In genomic region chr2L:5906893-5907850, dm6 we compare ENCODE assay signal across 1 fruit fly cellular context.
TF ChIP-seq lines count a peak whose summit lies in the region.

TSS of gene bchs (plus strand) at chr2L:5907169.

TF ChIP-seq in whole organism, embryonic, 481 proteins besides CTCF, POLR2A, EP300 and RAD21 (continued from another document and continues in another):
- TF ChIP-seq CG4854 (GFP tag; optimal IDR thresholded peaks at IDR 0.05; lab: Kevin White, UChicago) = no peak
- peak; percentile 66 for TF ChIP-seq CG4730 (GFP tag; IDR thresholded peaks at IDR 0.05; lab: Robert Waterston, UW)
- TF ChIP-seq tup (GFP tag; optimal IDR thresholded peaks at IDR 0.05; lab: Kevin White, UChicago) = peak; percentile 73
- no peak; the same call in 2 of the 3 replicates for TF ChIP-seq Optix (GFP tag; IDR thresholded peaks at IDR 0.05; lab: Robert Waterston, UW)
- TF ChIP-seq CG18619 (GFP tag; optimal IDR thresholded peaks at IDR 0.05; lab: Kevin White, UChicago) = peak; percentile 93
- TF ChIP-seq CG10543 (GFP tag; optimal IDR thresholded peaks at IDR 0.05; lab: Kevin White, UChicago) = peak; percentile 96
- TF ChIP-seq pfk (GFP tag; optimal IDR thresholded peaks at IDR 0.05; lab: Kevin White, UChicago) = peak; percentile 78
- no peak for TF ChIP-seq sc (optimal IDR thresholded peaks at IDR 0.05; lab: Kevin White, UChicago)
- peak; percentile 88 for TF ChIP-seq sc (GFP tag; optimal IDR thresholded peaks at IDR 0.05; lab: Kevin White, UChicago)
- TF ChIP-seq CG8388 (GFP tag; optimal IDR thresholded peaks at IDR 0.05; lab: Kevin White, UChicago) = peak; percentile 65
- peak; percentile 83 for TF ChIP-seq NC2β (GFP tag; optimal IDR thresholded peaks at IDR 0.05; lab: Kevin White, UChicago)
- TF ChIP-seq exex (tag; optimal IDR thresholded peaks at IDR 0.05; lab: Kevin White, UChicago) = peak; percentile 79
- peak; percentile 88 for TF ChIP-seq CG12219 (GFP tag; optimal IDR thresholded peaks at IDR 0.05; lab: Kevin White, UChicago)
- no peak for TF ChIP-seq gfzf (GFP tag; optimal IDR thresholded peaks at IDR 0.05; lab: Kevin White, UChicago)
- no peak for TF ChIP-seq fd3F (GFP tag; optimal IDR thresholded peaks at IDR 0.05; lab: Kevin White, UChicago)
- peak; percentile 97 for TF ChIP-seq CG10267 (tag; optimal IDR thresholded peaks at IDR 0.05; lab: Kevin White, UChicago)
- TF ChIP-seq CG2120 (GFP tag; optimal IDR thresholded peaks at IDR 0.05; lab: Kevin White, UChicago) = peak; percentile 67
- peak; percentile 95 for TF ChIP-seq YL-1 (GFP tag; optimal IDR thresholded peaks at IDR 0.05; lab: Kevin White, UChicago)
- TF ChIP-seq Drgx (GFP tag; IDR thresholded peaks at IDR 0.05; lab: Robert Waterston, UW) = no peak
- TF ChIP-seq zen2 (GFP tag; IDR thresholded peaks at IDR 0.05; lab: Robert Waterston, UW; ENCODE audit: partially characterized antibody) = no peak; the same call in 2 of the 3 replicates
- TF ChIP-seq slp2 (GFP tag; optimal IDR thresholded peaks at IDR 0.05; lab: Kevin White, UChicago) = peak; percentile 64
- no peak for TF ChIP-seq hth (optimal IDR thresholded peaks at IDR 0.05; lab: Kevin White, UChicago)
- peak; percentile 44 for TF ChIP-seq CG10959 (GFP tag; IDR thresholded peaks at IDR 0.05; lab: Robert Waterston, UW)
- TF ChIP-seq cato (GFP tag; optimal IDR thresholded peaks at IDR 0.05; lab: Kevin White, UChicago; ENCODE audit: borderline replicate concordance) = peak; percentile 74
- peak; percentile 87 for TF ChIP-seq CG5180 (GFP tag; optimal IDR thresholded peaks at IDR 0.05; lab: Kevin White, UChicago)
- peak; percentile 75; the same call in 2 of the 3 replicates for TF ChIP-seq ken (GFP tag; IDR thresholded peaks at IDR 0.05; lab: Robert Waterston, UW)
- no peak for TF ChIP-seq jigr1 (GFP tag; IDR thresholded peaks at IDR 0.05; lab: Robert Waterston, UW)
- TF ChIP-seq ftz-f1 (GFP tag; optimal IDR thresholded peaks at IDR 0.05; lab: Kevin White, UChicago) = no peak
- peak; percentile 90 for TF ChIP-seq disco-r (GFP tag; optimal IDR thresholded peaks at IDR 0.05; lab: Kevin White, UChicago)
- peak; percentile 92 for TF ChIP-seq CG11723 (GFP tag; optimal IDR thresholded peaks at IDR 0.05; lab: Kevin White, UChicago)
- TF ChIP-seq Deaf1 (tag; optimal IDR thresholded peaks at IDR 0.05; lab: Kevin White, UChicago) = peak; percentile 65
- peak; percentile 96 for TF ChIP-seq wek (GFP tag; optimal IDR thresholded peaks at IDR 0.05; lab: Kevin White, UChicago)
- TF ChIP-seq toy (GFP tag; IDR thresholded peaks at IDR 0.05; lab: Robert Waterston, UW) = peak; percentile 38; the same call in 1 of the 2 replicates
- TF ChIP-seq tna (GFP tag; IDR thresholded peaks at IDR 0.05; lab: Robert Waterston, UW; ENCODE audit: partially characterized antibody) = no peak
- TF ChIP-seq CG2875 (GFP tag; optimal IDR thresholded peaks at IDR 0.05; lab: Kevin White, UChicago) = peak; percentile 99
- peak; percentile 33; the same call in 1 of the 2 replicates for TF ChIP-seq dimm (GFP tag; IDR thresholded peaks at IDR 0.05; lab: Robert Waterston, UW)
- TF ChIP-seq pan (optimal IDR thresholded peaks at IDR 0.05; lab: Kevin White, UChicago) = peak in 1 of 2 experiments; percentile 2
- peak in 1 of 2 experiments; percentile 94 for TF ChIP-seq pan (GFP tag; optimal IDR thresholded peaks at IDR 0.05 in 1 of 2, IDR thresholded peaks at IDR 0.05 in 1 of 2)
- peak; percentile 12 for TF ChIP-seq Hr3 (GFP tag; optimal IDR thresholded peaks at IDR 0.05; lab: Kevin White, UChicago)
- peak; percentile 60 for TF ChIP-seq CG9817 (tag; optimal IDR thresholded peaks at IDR 0.05; lab: Kevin White, UChicago)
- peak; percentile 85 for TF ChIP-seq CG15696 (tag; optimal IDR thresholded peaks at IDR 0.05; lab: Kevin White, UChicago)
- TF ChIP-seq CG9609 (GFP tag; optimal IDR thresholded peaks at IDR 0.05; lab: Kevin White, UChicago) = peak; percentile 33
- peak; percentile 90 for TF ChIP-seq CHES-1-like (GFP tag; optimal IDR thresholded peaks at IDR 0.05; lab: Kevin White, UChicago)
- TF ChIP-seq Sox100B (GFP tag; optimal IDR thresholded peaks at IDR 0.05; lab: Kevin White, UChicago) = no peak
- peak; percentile 90 for TF ChIP-seq Ets65A (GFP tag; lab: Kevin White, UChicago)
- TF ChIP-seq CG9876 (GFP tag; optimal IDR thresholded peaks at IDR 0.05; lab: Kevin White, UChicago) = peak; percentile 65
- peak; percentile 87 for TF ChIP-seq en (GFP tag; optimal IDR thresholded peaks at IDR 0.05; lab: Kevin White, UChicago)
- TF ChIP-seq ssp (GFP tag; IDR thresholded peaks at IDR 0.05; lab: Robert Waterston, UW) = no peak
- peak; percentile 84; the same call in 1 of the 2 replicates for TF ChIP-seq ranshi (GFP tag; IDR thresholded peaks at IDR 0.05; lab: Robert Waterston, UW)
- peak; percentile 91 for TF ChIP-seq CG6254 (GFP tag; optimal IDR thresholded peaks at IDR 0.05; lab: Kevin White, UChicago)
- TF ChIP-seq GATAe (GFP tag; conservative IDR thresholded peaks at IDR 0.05; lab: Robert Waterston, UW) = no peak
- no peak for TF ChIP-seq gem (tag; optimal IDR thresholded peaks at IDR 0.05; lab: Kevin White, UChicago)
- peak; percentile 24 for TF ChIP-seq CG7271 (tag; optimal IDR thresholded peaks at IDR 0.05; lab: Kevin White, UChicago)
- TF ChIP-seq CG10462 (GFP tag; optimal IDR thresholded peaks at IDR 0.05; lab: Kevin White, UChicago) = no peak
- TF ChIP-seq CG7556 (GFP tag; optimal IDR thresholded peaks at IDR 0.05; lab: Kevin White, UChicago) = peak; percentile 90
- TF ChIP-seq grn (GFP tag; optimal IDR thresholded peaks at IDR 0.05; lab: Kevin White, UChicago) = peak; percentile 96
- TF ChIP-seq sim (GFP tag; IDR thresholded peaks at IDR 0.05; lab: Robert Waterston, UW) = peak; percentile 92
- TF ChIP-seq TFAM (GFP tag; optimal IDR thresholded peaks at IDR 0.05; lab: Kevin White, UChicago) = peak; percentile 66
- TF ChIP-seq Aef1 (GFP tag; IDR thresholded peaks at IDR 0.05; lab: Robert Waterston, UW) = peak; percentile 34; the same call in 1 of the 3 replicates
- peak; percentile 74 to 83 for TF ChIP-seq dpn (GFP tag; optimal IDR thresholded peaks at IDR 0.05; lab: Kevin White, UChicago)
- peak; percentile 84 for TF ChIP-seq pzg (GFP tag; optimal IDR thresholded peaks at IDR 0.05; lab: Kevin White, UChicago)
- no peak for TF ChIP-seq hbn (GFP tag; IDR thresholded peaks at IDR 0.05; lab: Robert Waterston, UW; ENCODE audit: partially characterized antibody)
- peak; percentile 71 for TF ChIP-seq Nf-YB (GFP tag; optimal IDR thresholded peaks at IDR 0.05; lab: Kevin White, UChicago)
- peak; percentile 93 for TF ChIP-seq gce (GFP tag; IDR thresholded peaks at IDR 0.05; lab: Robert Waterston, UW)
- TF ChIP-seq Blimp-1 (GFP tag; optimal IDR thresholded peaks at IDR 0.05; lab: Kevin White, UChicago) = peak; percentile 84
- peak; percentile 79; the same call in 1 of the 2 replicates for TF ChIP-seq ara (GFP tag; IDR thresholded peaks at IDR 0.05; lab: Robert Waterston, UW)
- TF ChIP-seq cad (GFP tag; optimal IDR thresholded peaks at IDR 0.05; lab: Kevin White, UChicago) = no peak
- peak; percentile 76 for TF ChIP-seq Spps (tag; optimal IDR thresholded peaks at IDR 0.05; lab: Kevin White, UChicago)
- peak; percentile 91 for TF ChIP-seq CG13123 (GFP tag; optimal IDR thresholded peaks at IDR 0.05; lab: Kevin White, UChicago)
- TF ChIP-seq CG34376 (GFP tag; optimal IDR thresholded peaks at IDR 0.05; lab: Kevin White, UChicago) = peak; percentile 93
- peak; percentile 13 for TF ChIP-seq phol (tag; optimal IDR thresholded peaks at IDR 0.05; lab: Kevin White, UChicago)
- TF ChIP-seq CG9215 (GFP tag; IDR thresholded peaks at IDR 0.05; lab: Robert Waterston, UW) = no peak
- peak; percentile 70 for TF ChIP-seq CG3163 (GFP tag; optimal IDR thresholded peaks at IDR 0.05; lab: Kevin White, UChicago)
- TF ChIP-seq CG11504 (tag; optimal IDR thresholded peaks at IDR 0.05; lab: Kevin White, UChicago) = no peak
- TF ChIP-seq CG10209 (GFP tag; optimal IDR thresholded peaks at IDR 0.05; lab: Kevin White, UChicago) = peak; percentile 95
- TF ChIP-seq CG14710 (tag; optimal IDR thresholded peaks at IDR 0.05; lab: Kevin White, UChicago) = peak; percentile 76
- peak; percentile 42 for TF ChIP-seq CG30431 (GFP tag; optimal IDR thresholded peaks at IDR 0.05; lab: Kevin White, UChicago)
- peak; percentile 92 for TF ChIP-seq Elba2 (GFP tag; optimal IDR thresholded peaks at IDR 0.05; lab: Kevin White, UChicago)
- TF ChIP-seq her (GFP tag; optimal IDR thresholded peaks at IDR 0.05; lab: Kevin White, UChicago) = peak; percentile 90
- TF ChIP-seq zf30C (GFP tag; optimal IDR thresholded peaks at IDR 0.05; lab: Kevin White, UChicago) = peak; percentile 41
- TF ChIP-seq rib (GFP tag; IDR thresholded peaks at IDR 0.05; lab: Robert Waterston, UW) = peak; percentile 91
- TF ChIP-seq CG11560 (tag; IDR thresholded peaks at IDR 0.05; lab: Robert Waterston, UW) = no peak
- peak; percentile 92 for TF ChIP-seq CG7987 (GFP tag; optimal IDR thresholded peaks at IDR 0.05; lab: Kevin White, UChicago)
- TF ChIP-seq CoRest (tag; optimal IDR thresholded peaks at IDR 0.05; lab: Kevin White, UChicago) = peak; percentile 65
- TF ChIP-seq Doc3 (GFP tag; IDR thresholded peaks at IDR 0.05; lab: Robert Waterston, UW; ENCODE audit: partially characterized antibody) = peak; percentile 49
- TF ChIP-seq CG10321 (GFP tag; IDR thresholded peaks at IDR 0.05; lab: Robert Waterston, UW) = peak; percentile 66
- TF ChIP-seq CG5245 (GFP tag; optimal IDR thresholded peaks at IDR 0.05; lab: Kevin White, UChicago) = peak; percentile 75
- TF ChIP-seq crc (GFP tag; optimal IDR thresholded peaks at IDR 0.05; lab: Kevin White, UChicago) = peak; percentile 67
- peak; percentile 99 for TF ChIP-seq kni (GFP tag; optimal IDR thresholded peaks at IDR 0.05; lab: Kevin White, UChicago)
- TF ChIP-seq CG15601 (tag; optimal IDR thresholded peaks at IDR 0.05; lab: Kevin White, UChicago) = peak; percentile 97
- peak; percentile 35 for TF ChIP-seq nmo (GFP tag; optimal IDR thresholded peaks at IDR 0.05; lab: Kevin White, UChicago)
- TF ChIP-seq esg (GFP tag; conservative IDR thresholded peaks at IDR 0.05; lab: Robert Waterston, UW) = no peak
- TF ChIP-seq jing (GFP tag; optimal IDR thresholded peaks at IDR 0.05; lab: Kevin White, UChicago) = peak; percentile 40
- TF ChIP-seq aop (GFP tag; IDR thresholded peaks at IDR 0.05; lab: Robert Waterston, UW) = no peak
- TF ChIP-seq chn (GFP tag; optimal IDR thresholded peaks at IDR 0.05; lab: Kevin White, UChicago) = peak; percentile 51
- TF ChIP-seq gt (GFP tag; IDR thresholded peaks at IDR 0.05; lab: Robert Waterston, UW) = no peak
- TF ChIP-seq CG2116 (GFP tag; optimal IDR thresholded peaks at IDR 0.05; lab: Kevin White, UChicago) = peak; percentile 100
- no peak for TF ChIP-seq hb (GFP tag; IDR thresholded peaks at IDR 0.05; lab: Robert Waterston, UW; ENCODE audit: partially characterized antibody)
- TF ChIP-seq CG13624 (GFP tag; optimal IDR thresholded peaks at IDR 0.05; lab: Kevin White, UChicago) = peak; percentile 92
- TF ChIP-seq stwl (tag; optimal IDR thresholded peaks at IDR 0.05; lab: Kevin White, UChicago) = peak; percentile 63
- TF ChIP-seq Rx (GFP tag; IDR thresholded peaks at IDR 0.05; lab: Robert Waterston, UW) = peak; percentile 58
- TF ChIP-seq cas (GFP tag; IDR thresholded peaks at IDR 0.05; lab: Robert Waterston, UW) = no peak; the same call in 1 of the 2 replicates
- peak; percentile 71 for TF ChIP-seq repo (GFP tag; optimal IDR thresholded peaks at IDR 0.05; lab: Kevin White, UChicago)
- peak; percentile 50 for TF ChIP-seq Dip3 (GFP tag; optimal IDR thresholded peaks at IDR 0.05; lab: Kevin White, UChicago)
- peak; percentile 89 for TF ChIP-seq CG15514 (GFP tag; optimal IDR thresholded peaks at IDR 0.05; lab: Kevin White, UChicago)
- no peak for TF ChIP-seq CG2129 (GFP tag; IDR thresholded peaks at IDR 0.05; lab: Robert Waterston, UW; ENCODE audit: partially characterized antibody)
- TF ChIP-seq Sry-δ (GFP tag; optimal IDR thresholded peaks at IDR 0.05; lab: Kevin White, UChicago) = peak; percentile 42
- TF ChIP-seq ewg (GFP tag; optimal IDR thresholded peaks at IDR 0.05; lab: Kevin White, UChicago) = peak; percentile 85
- peak; percentile 74 for TF ChIP-seq CG3847 (GFP tag; IDR thresholded peaks at IDR 0.05; lab: Robert Waterston, UW)
- peak; percentile 83; the same call in 2 of the 3 replicates for TF ChIP-seq CG34422 (GFP tag; IDR thresholded peaks at IDR 0.05; lab: Robert Waterston, UW)
- TF ChIP-seq ci (GFP tag; IDR thresholded peaks at IDR 0.05; lab: Robert Waterston, UW) = peak; percentile 97
- TF ChIP-seq caup (GFP tag; optimal IDR thresholded peaks at IDR 0.05; lab: Kevin White, UChicago; ENCODE audit: severe bottlenecking) = peak; percentile 96
- TF ChIP-seq CG14667 (GFP tag; IDR thresholded peaks at IDR 0.05; lab: Robert Waterston, UW) = no peak
- no peak for TF ChIP-seq wor (GFP tag; IDR thresholded peaks at IDR 0.05; lab: Robert Waterston, UW)
- TF ChIP-seq CG14441 (GFP tag; IDR thresholded peaks at IDR 0.05; lab: Robert Waterston, UW) = peak; percentile 60; the same call in 1 of the 2 replicates
- peak; percentile 46 for TF ChIP-seq tx (GFP tag; optimal IDR thresholded peaks at IDR 0.05; lab: Kevin White, UChicago)
- no peak for TF ChIP-seq klu (GFP tag; IDR thresholded peaks at IDR 0.05; lab: Robert Waterston, UW)
- peak; percentile 93 for TF ChIP-seq CG12236 (GFP tag; optimal IDR thresholded peaks at IDR 0.05; lab: Kevin White, UChicago)
- no peak for TF ChIP-seq unpg (GFP tag; optimal IDR thresholded peaks at IDR 0.05; lab: Kevin White, UChicago)
- peak; percentile 61 for TF ChIP-seq CG13775 (GFP tag; optimal IDR thresholded peaks at IDR 0.05; lab: Kevin White, UChicago)
- peak; percentile 85 for TF ChIP-seq CG13424 (tag; optimal IDR thresholded peaks at IDR 0.05; lab: Kevin White, UChicago)
- peak; percentile 96 for TF ChIP-seq BtbVII (GFP tag; optimal IDR thresholded peaks at IDR 0.05; lab: Kevin White, UChicago)
- TF ChIP-seq CG6175 (GFP tag; IDR thresholded peaks at IDR 0.05; lab: Robert Waterston, UW) = no peak
- TF ChIP-seq psq (GFP tag; optimal IDR thresholded peaks at IDR 0.05; lab: Kevin White, UChicago) = peak; percentile 97
- peak; percentile 82 for TF ChIP-seq NfI (GFP tag; optimal IDR thresholded peaks at IDR 0.05; lab: Kevin White, UChicago)
- TF ChIP-seq vvl (GFP tag; IDR thresholded peaks at IDR 0.05; lab: Robert Waterston, UW) = peak; percentile 92
- peak; percentile 19; the same call in 1 of the 2 replicates for TF ChIP-seq ato (GFP tag; IDR thresholded peaks at IDR 0.05; lab: Robert Waterston, UW; ENCODE audit: partially characterized antibody)
- peak; percentile 68; the same call in 1 of the 2 replicates for TF ChIP-seq sens-2 (GFP tag; IDR thresholded peaks at IDR 0.05; lab: Robert Waterston, UW)
- no peak for TF ChIP-seq sisA (GFP tag; IDR thresholded peaks at IDR 0.05; lab: Robert Waterston, UW)
- peak; percentile 88; the same call in 1 of the 2 replicates for TF ChIP-seq HLH3B (GFP tag; IDR thresholded peaks at IDR 0.05; lab: Robert Waterston, UW)
